Comparison of ENCODE assay signal across 4 fruit fly cellular contexts in the genomic region with DNA sequence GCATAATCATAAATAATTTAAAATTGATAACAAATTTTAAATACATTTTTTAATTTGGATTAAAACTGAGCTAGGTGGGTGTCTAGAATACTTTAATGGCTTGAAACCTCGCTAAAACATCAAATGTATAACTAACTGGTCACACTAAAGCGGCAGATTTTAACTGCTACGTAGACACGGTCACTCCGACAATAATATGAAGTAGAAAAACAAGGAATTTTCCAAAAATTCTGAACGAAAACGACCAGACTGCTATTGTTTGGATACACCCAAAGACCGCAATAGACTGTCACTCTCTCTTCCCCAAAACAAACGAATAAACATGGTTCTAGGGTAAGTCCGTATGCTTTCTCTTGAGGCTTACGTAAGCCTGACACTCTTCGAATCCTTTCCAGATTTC.
TF ChIP-seq lines count a peak whose summit lies in the region.

A gene (plus strand): TSS at position 142 of the 400 bp plus-strand sequence.

- peak; percentile 61 for TF ChIP-seq CTCF in whole organism, embryonic (GFP tag; optimal IDR thresholded peaks at IDR 0.05; lab: Kevin White, UChicago)

TF ChIP-seq in whole organism, adult, 20 proteins besides CTCF, POLR2A, EP300 and RAD21:
- TF ChIP-seq ovo (GFP tag; optimal IDR thresholded peaks at IDR 0.05; lab: Kevin White, UChicago) = no peak
- TF ChIP-seq bab1 (GFP tag; optimal IDR thresholded peaks at IDR 0.05; lab: Kevin White, UChicago) = peak; percentile 35

TF ChIP-seq in whole organism, embryonic, 481 proteins besides CTCF, POLR2A, EP300 and RAD21 (continues in another document):
- TF ChIP-seq CoRest (tag; optimal IDR thresholded peaks at IDR 0.05; lab: Kevin White, UChicago) = peak; percentile 42
- peak; percentile 78 for TF ChIP-seq Abd-B (GFP tag; optimal IDR thresholded peaks at IDR 0.05; lab: Kevin White, UChicago)
- TF ChIP-seq tll (GFP tag; optimal IDR thresholded peaks at IDR 0.05; lab: Kevin White, UChicago) = no peak
- TF ChIP-seq D19A (tag; optimal IDR thresholded peaks at IDR 0.05; lab: Kevin White, UChicago) = peak; percentile 8
- TF ChIP-seq Usf (GFP tag; optimal IDR thresholded peaks at IDR 0.05; lab: Kevin White, UChicago) = no peak
- no peak for TF ChIP-seq CG13296 (GFP tag; optimal IDR thresholded peaks at IDR 0.05; lab: Kevin White, UChicago)
- TF ChIP-seq Poxn (GFP tag; IDR thresholded peaks at IDR 0.05; lab: Robert Waterston, UW) = no peak
- peak; percentile 65 for TF ChIP-seq CG15514 (GFP tag; optimal IDR thresholded peaks at IDR 0.05; lab: Kevin White, UChicago)
- no peak for TF ChIP-seq bigmax (GFP tag; optimal IDR thresholded peaks at IDR 0.05; lab: Kevin White, UChicago)
- TF ChIP-seq HmgZ (tag; optimal IDR thresholded peaks at IDR 0.05; lab: Kevin White, UChicago) = peak; percentile 66
- 0 out of 3 replicates have a peak, but pooled peaks have one; percentile 10 for TF ChIP-seq row (GFP tag; IDR thresholded peaks at IDR 0.05; lab: Robert Waterston, UW)
- peak; percentile 26 for TF ChIP-seq CG33213 (GFP tag; optimal IDR thresholded peaks at IDR 0.05; lab: Kevin White, UChicago)
- peak; percentile 31; the same call in 1 of the 2 replicates for TF ChIP-seq amos (GFP tag; IDR thresholded peaks at IDR 0.05; lab: Robert Waterston, UW; ENCODE audit: partially characterized antibody)
- TF ChIP-seq phol (tag; optimal IDR thresholded peaks at IDR 0.05; lab: Kevin White, UChicago) = peak; percentile 49
- TF ChIP-seq lab (GFP tag; optimal IDR thresholded peaks at IDR 0.05; lab: Kevin White, UChicago) = no peak
- TF ChIP-seq CG17385 (GFP tag; optimal IDR thresholded peaks at IDR 0.05; lab: Kevin White, UChicago) = no peak
- 0 out of 3 replicates have a peak, but pooled peaks have one; percentile 33 for TF ChIP-seq CG17361 (GFP tag; IDR thresholded peaks at IDR 0.05; lab: Robert Waterston, UW)
- 0 out of 2 replicates have a peak, but pooled peaks have one; percentile 31 for TF ChIP-seq CG31441 (GFP tag; IDR thresholded peaks at IDR 0.05; lab: Robert Waterston, UW)
- peak; percentile 52 for TF ChIP-seq sd (tag; optimal IDR thresholded peaks at IDR 0.05; lab: Kevin White, UChicago)
- TF ChIP-seq CG13287 (GFP tag; IDR thresholded peaks at IDR 0.05; lab: Robert Waterston, UW; ENCODE audit: partially characterized antibody) = peak; percentile 37; the same call in 1 of the 2 replicates
- TF ChIP-seq CG3847 (GFP tag; IDR thresholded peaks at IDR 0.05; lab: Robert Waterston, UW) = peak; percentile 63
- TF ChIP-seq CG12391 (tag; optimal IDR thresholded peaks at IDR 0.05; lab: Kevin White, UChicago) = peak; percentile 27
- TF ChIP-seq grau (tag; optimal IDR thresholded peaks at IDR 0.05; lab: Kevin White, UChicago) = peak; percentile 29
- TF ChIP-seq salm (tag; optimal IDR thresholded peaks at IDR 0.05; lab: Kevin White, UChicago) = no peak
- peak; percentile 62 for TF ChIP-seq Dp (GFP tag; optimal IDR thresholded peaks at IDR 0.05; lab: Kevin White, UChicago)

TF ChIP-seq in whole organism, prepupa, 60 proteins besides CTCF, POLR2A, EP300 and RAD21:
- TF ChIP-seq CG6808 (GFP tag; optimal IDR thresholded peaks at IDR 0.05; lab: Kevin White, UChicago) (no peak), CG8119 (GFP tag; IDR thresholded peaks at IDR 0.05; lab: Robert Waterston, UW) (no peak), Sox14 (GFP tag; optimal IDR thresholded peaks at IDR 0.05; lab: Kevin White, UChicago) (no peak), Hr39 (GFP tag; optimal IDR thresholded peaks at IDR 0.05; lab: Kevin White, UChicago) (no peak), topi (GFP tag; optimal IDR thresholded peaks at IDR 0.05; lab: Kevin White, UChicago) (no peak), CG32006 (GFP tag; optimal IDR thresholded peaks at IDR 0.05; lab: Kevin White, UChicago) (no peak), Ets96B (tag; optimal IDR thresholded peaks at IDR 0.05; lab: Kevin White, UChicago) (no peak), Eip78C (GFP tag; lab: Kevin White, UChicago) (peak; percentile 55)

TF ChIP-seq in whole organism, pupa, 21 proteins besides CTCF, POLR2A, EP300 and RAD21:
- no peak for TF ChIP-seq CG12605 (GFP tag; IDR thresholded peaks at IDR 0.05; lab: Robert Waterston, UW)
- TF ChIP-seq D1 (tag; optimal IDR thresholded peaks at IDR 0.05; lab: Kevin White, UChicago) = peak; percentile 93
- TF ChIP-seq CG10348 (GFP tag; IDR thresholded peaks at IDR 0.05; lab: Robert Waterston, UW) = no peak
TF ChIP-seq in whole organism, pupa: peak in this region for 1.
